Fruit fly (Drosophila melanogaster) whole organism, embryonic: ENCODE results near the gene Syx18.

ENCODE experiments used
- Ada2b ChIP-seq: fragments of 200-800 bp; sonication (Bioruptor generic); IDR thresholded peaks from 2 replicates; pipeline ENCODE4 v1.3.6; 2022; ENCODE audit warnings: missing biosample characterization, missing genetic modification characterization
- CG13296 ChIP-seq: fragments of 200-800 bp; sonication (Bioruptor generic); optimal IDR thresholded peaks from 3 replicates; lab custom pipeline; 2018; ENCODE audit warnings: missing biosample characterization, mild to moderate bottlenecking, missing genetic modification characterization
- CG3726 ChIP-seq: fragments of 200-800 bp; sonication (Bioruptor generic); IDR thresholded peaks from 3 replicates; pipeline ENCODE4, ENCODE4 v1.3.6; 2022; ENCODE audit warnings: missing biosample characterization, missing genetic modification characterization
- CoRest ChIP-seq: fragments of 200-800 bp; sonication (Bioruptor generic); optimal IDR thresholded peaks from 3 replicates; lab custom pipeline; 2018; ENCODE audit warnings: missing biosample characterization, mild to moderate bottlenecking, missing genetic modification characterization, moderate library complexity
- CrebB ChIP-seq: fragments of 200-800 bp; sonication (Bioruptor generic); optimal IDR thresholded peaks from 3 replicates; lab custom pipeline; 2018; ENCODE audit warnings: missing biosample characterization, mild to moderate bottlenecking, missing genetic modification characterization
- Mes4 ChIP-seq: fragments of 200-800 bp; sonication (Bioruptor generic); optimal IDR thresholded peaks from 2 replicates; lab custom pipeline; 2016; ENCODE audit warnings: missing biosample characterization, missing genetic modification characterization
- amos ChIP-seq: fragments of 200-800 bp; sonication (Bioruptor generic); IDR thresholded peaks from 2 replicates; pipeline ENCODE4 v1.3.6; 2022; ENCODE audit warnings: missing biosample characterization, missing genetic modification characterization; ENCODE audit not compliant: partially characterized antibody
- ewg ChIP-seq: fragments of 200-800 bp; sonication (Bioruptor generic); optimal IDR thresholded peaks from 3 replicates; lab custom pipeline; 2017; ENCODE audit warnings: mild to moderate bottlenecking, missing biosample characterization, missing genetic modification reagents, missing genetic modification characterization
- fru ChIP-seq: fragments of >200 bp; optimal IDR thresholded peaks from 2 replicates; lab custom pipeline; 2017
- tap ChIP-seq: fragments of 200-800 bp; optimal IDR thresholded peaks from 3 replicates; lab custom pipeline; 2019; ENCODE audit warnings: missing biosample characterization, mild to moderate bottlenecking, missing genetic modification characterization, moderate library complexity

DNA sequence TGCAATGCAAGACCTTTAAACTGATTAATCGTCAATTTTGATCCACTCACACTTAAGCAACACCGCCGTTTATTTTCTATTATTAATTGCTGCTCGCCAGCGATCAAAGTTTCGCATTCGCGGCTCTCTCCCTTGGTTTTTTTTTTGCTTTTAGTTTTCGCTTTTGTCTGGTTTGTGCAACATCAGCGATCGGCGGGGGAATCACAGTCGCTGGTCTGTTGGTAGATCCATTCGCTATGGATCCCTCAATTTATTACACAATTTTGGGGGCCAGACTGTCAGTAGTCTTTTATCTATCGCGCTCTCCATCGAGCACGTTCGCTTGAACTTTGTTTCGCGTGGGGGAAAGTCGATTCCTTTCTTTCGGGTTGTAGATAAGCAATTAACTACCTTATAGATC lies 1.3 kb upstream of the Syx18 start:
- TF ChIP-seq CG13296 (GFP tag; lab: Kevin White, UChicago) (no peak), fru (no peak), CG3726 (GFP tag; lab: Robert Waterston, UW) (no peak), tap (no peak), CrebB (tag; lab: Kevin White, UChicago) (no peak), CoRest (tag; lab: Kevin White, UChicago) (no peak), Mes4 (GFP tag; lab: Kevin White, UChicago) (no peak), Ada2b (GFP tag; lab: Robert Waterston, UW) (no peak), amos (GFP tag; lab: Robert Waterston, UW) (no peak), ewg (no peak)
